Worm (Caenorhabditis elegans): ENCODE results near the gene taf-3.

The taf-3 gene

ce11 chrX:16389273-16389672, 57.0 kb downstream of the taf-3 start, which contains the start of gene let-2:
TSS of gene let-2 (minus strand) at chrX:16389340.
- TF ChIP-seq syd-9 (tag; optimal IDR thresholded peaks at IDR 0.05) = peak; percentile 36
- no peak for TF ChIP-seq pax-1 (tag; optimal IDR thresholded peaks at IDR 0.05)
- TF ChIP-seq hlh-15 (tag; optimal IDR thresholded peaks at IDR 0.05) = no peak
- TF ChIP-seq pag-3 (tag; optimal IDR thresholded peaks at IDR 0.05; ENCODE audit: borderline replicate concordance) = no peak
- TF ChIP-seq hlh-6 (tag; optimal IDR thresholded peaks at IDR 0.05) = peak; percentile 4
- TF ChIP-seq ceh-22 (tag; optimal IDR thresholded peaks at IDR 0.05) = no peak
- no peak for TF ChIP-seq hlh-30 (tag; optimal IDR thresholded peaks at IDR 0.05; ENCODE audit: insufficient read depth)
- peak; percentile 52 for TF ChIP-seq rnt-1 (tag; optimal IDR thresholded peaks at IDR 0.05)
- TF ChIP-seq ceh-45 (GFP tag; IDR thresholded peaks at IDR 0.05) = no peak
- no peak for TF ChIP-seq fax-1 (tag; optimal IDR thresholded peaks at IDR 0.05)
- TF ChIP-seq pat-9 (tag; optimal IDR thresholded peaks at IDR 0.05) = peak; percentile 17
- peak; percentile 21 for TF ChIP-seq unc-55 (GFP tag; optimal IDR thresholded peaks at IDR 0.05)
- no peak for TF ChIP-seq unc-42 (tag; optimal IDR thresholded peaks at IDR 0.05)
- TF ChIP-seq lin-11 (tag; optimal IDR thresholded peaks at IDR 0.05) = no peak
- TF ChIP-seq ceh-18 (tag; optimal IDR thresholded peaks at IDR 0.05) = peak; percentile 52
- TF ChIP-seq ceh-34 (tag; optimal IDR thresholded peaks at IDR 0.05) = peak; percentile 12
- no peak for TF ChIP-seq fkh-10 (GFP tag; optimal IDR thresholded peaks at IDR 0.05)
- TF ChIP-seq lim-6 (tag; optimal IDR thresholded peaks at IDR 0.05) = no peak
- no peak for TF ChIP-seq gmeb-2 (tag; optimal IDR thresholded peaks at IDR 0.05)
- no peak for TF ChIP-seq ceh-24 (tag; optimal IDR thresholded peaks at IDR 0.05)
- no peak for TF ChIP-seq elt-2 (tag; optimal IDR thresholded peaks at IDR 0.05)
- no peak for TF ChIP-seq unc-86 (tag; optimal IDR thresholded peaks at IDR 0.05)
- TF ChIP-seq sdc-2 (tag; optimal IDR thresholded peaks at IDR 0.05) = peak; percentile 20
- TF ChIP-seq sox-2 (GFP tag; IDR thresholded peaks at IDR 0.05) = no peak
- TF ChIP-seq tbx-7 (tag; optimal IDR thresholded peaks at IDR 0.05) = no peak
- no peak for TF ChIP-seq pha-2 (tag; optimal IDR thresholded peaks at IDR 0.05)
- no peak for TF ChIP-seq ets-4 (tag; optimal IDR thresholded peaks at IDR 0.05)
- no peak for TF ChIP-seq ahr-1 (tag; optimal IDR thresholded peaks at IDR 0.05)
- no peak for TF ChIP-seq eyg-1 (tag; optimal IDR thresholded peaks at IDR 0.05)

DNA sequence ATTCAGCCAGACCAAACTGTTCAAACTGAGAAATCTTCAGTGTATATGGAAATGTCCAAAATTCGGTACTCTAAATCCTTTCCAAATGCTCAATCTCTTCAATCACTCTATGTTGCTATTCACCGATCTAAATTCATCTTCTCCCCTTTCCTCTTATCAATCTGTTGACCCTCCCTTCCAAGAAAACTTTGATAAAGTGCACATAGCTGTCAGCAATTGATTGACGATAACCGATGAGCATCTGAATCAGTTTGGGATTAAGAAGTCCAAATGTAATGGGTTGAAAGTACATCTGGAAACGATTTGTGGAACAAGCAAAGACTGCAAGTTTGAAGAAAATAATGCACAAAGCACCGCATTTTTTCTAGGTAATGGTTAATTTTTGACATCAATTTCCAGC, 57.7 kb downstream of the taf-3 start:
- TF ChIP-seq ztf-16 (tag; optimal IDR thresholded peaks at IDR 0.05) (no peak), unc-55 (GFP tag; optimal IDR thresholded peaks at IDR 0.05) (peak; percentile 94)

- TF ChIP-seq ceh-14 (tag; optimal IDR thresholded peaks at IDR 0.05) (no peak), rnt-1 (tag; optimal IDR thresholded peaks at IDR 0.05) (no peak), fkh-6 (tag; optimal IDR thresholded peaks at IDR 0.05) (no peak), sox-2 (GFP tag; IDR thresholded peaks at IDR 0.05) (no peak), zip-5 (tag; optimal IDR thresholded peaks at IDR 0.05) (no peak), pros-1 (tag; optimal IDR thresholded peaks at IDR 0.05) (no peak), hlh-15 (tag; optimal IDR thresholded peaks at IDR 0.05) (no peak), sdc-2 (tag; optimal IDR thresholded peaks at IDR 0.05) (no peak), pag-3 (tag; optimal IDR thresholded peaks at IDR 0.05; ENCODE audit: borderline replicate concordance) (no peak), unc-42 (tag; optimal IDR thresholded peaks at IDR 0.05) (no peak), ceh-45 (GFP tag; IDR thresholded peaks at IDR 0.05) (no peak), mec-3 (tag; optimal IDR thresholded peaks at IDR 0.05; ENCODE audit: borderline replicate concordance) (no peak), ceh-22 (tag; optimal IDR thresholded peaks at IDR 0.05) (no peak), ceh-2 (tag; optimal IDR thresholded peaks at IDR 0.05) (no peak), ztf-16 (tag; optimal IDR thresholded peaks at IDR 0.05) (no peak), unc-3 (GFP tag; conservative IDR thresholded peaks at IDR 0.05) (no peak), unc-3 (tag; optimal IDR thresholded peaks at IDR 0.05) (no peak)
Observed at ce11 chrX:16391110-16391509, 58.9 kb downstream of the taf-3 start.

DNA sequence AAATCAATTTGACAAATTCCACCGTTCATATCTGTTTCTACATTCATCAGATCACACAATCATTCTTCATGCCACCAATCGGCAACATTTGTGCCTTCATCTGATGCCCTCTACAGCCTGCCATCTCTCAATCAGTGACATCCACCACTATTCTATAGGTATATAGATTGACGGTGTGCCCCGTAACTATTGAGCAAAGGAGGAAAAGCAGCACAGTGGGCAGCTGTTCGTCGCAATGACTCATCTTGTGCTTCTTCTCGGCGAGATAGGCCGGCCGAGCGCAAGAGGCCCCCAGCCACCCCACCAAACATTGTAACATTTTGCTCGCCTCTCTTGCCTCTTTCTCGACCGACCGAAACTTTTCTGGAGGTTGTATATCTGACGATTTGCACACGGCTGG, 59.9 kb downstream of the taf-3 start:
- TF ChIP-seq npax-4 (tag; optimal IDR thresholded peaks at IDR 0.05) (no peak), odd-2 (tag; optimal IDR thresholded peaks at IDR 0.05) (no peak), unc-55 (GFP tag; optimal IDR thresholded peaks at IDR 0.05) (peak; percentile 89), ceh-30 (tag; optimal IDR thresholded peaks at IDR 0.05) (no peak), unc-86 (tag; optimal IDR thresholded peaks at IDR 0.05) (no peak), sox-2 (GFP tag; IDR thresholded peaks at IDR 0.05) (no peak), rnt-1 (tag; optimal IDR thresholded peaks at IDR 0.05) (peak; percentile 89), ceh-22 (tag; optimal IDR thresholded peaks at IDR 0.05) (no peak), ceh-18 (tag; optimal IDR thresholded peaks at IDR 0.05) (peak; percentile 88), T23F11.4 (GFP tag; optimal IDR thresholded peaks at IDR 0.05) (no peak), syd-9 (tag; optimal IDR thresholded peaks at IDR 0.05) (peak; percentile 58), ahr-1 (tag; optimal IDR thresholded peaks at IDR 0.05) (no peak), K02D7.2 (tag; optimal IDR thresholded peaks at IDR 0.05) (no peak), gmeb-2 (tag; optimal IDR thresholded peaks at IDR 0.05) (no peak), sox-4 (tag; optimal IDR thresholded peaks at IDR 0.05) (no peak), ceh-14 (tag; optimal IDR thresholded peaks at IDR 0.05) (no peak), ceh-19 (GFP tag; optimal IDR thresholded peaks at IDR 0.05) (no peak), hlh-8 (tag; optimal IDR thresholded peaks at IDR 0.05) (no peak), nfya-1 (tag; optimal IDR thresholded peaks at IDR 0.05) (peak; percentile 72), pat-9 (tag; optimal IDR thresholded peaks at IDR 0.05) (peak; percentile 55), ceh-34 (tag; optimal IDR thresholded peaks at IDR 0.05) (peak; percentile 46)

All from whole organism, late embryonic.